Worm (Caenorhabditis elegans): Measurements from ENCODE around the gene R02D5.9.
A peak's percentile ranks its signal among the peaks of the same experiment; 100 is the strongest.

ce11 chrV:14501136-14501535, 9.8 kb downstream of the R02D5.9 start, which contains the start of gene R02D5.24:
- TF ChIP-seq tra-4 (tag; optimal IDR thresholded peaks at IDR 0.05) (no peak), ceh-36 (tag; optimal IDR thresholded peaks at IDR 0.05) (no peak), hmbx-1 (tag; optimal IDR thresholded peaks at IDR 0.05) (no peak), ama-1 (optimal IDR thresholded peaks at IDR 0.05) (no peak), ceh-13 (GFP tag; optimal IDR thresholded peaks at IDR 0.05) (no peak), B0310.2 (tag; optimal IDR thresholded peaks at IDR 0.05) (peak; percentile 1), flt-1 (GFP tag; IDR thresholded peaks at IDR 0.05) (peak; percentile 28; the same call in 1 of the 2 replicates), F13C5.2 (tag; optimal IDR thresholded peaks at IDR 0.05) (no peak), aly-1 (tag; optimal IDR thresholded peaks at IDR 0.05) (no peak), hmg-4 (GFP tag; optimal IDR thresholded peaks at IDR 0.05) (peak; percentile 70), scrt-1 (GFP tag; IDR thresholded peaks at IDR 0.05) (no peak)

Data from whole organism, early embryonic.